Worm (Caenorhabditis elegans): ENCODE data around the gene set-17.

Gene set-17

ce11 chrII:8926451-8926850 lies 13.8 kb downstream of the set-17 start, which contains the start of gene B0457.2:
Gene B0457.2 (minus strand): TSS chrII:8926551.
- TF ChIP-seq ref-2 (tag; optimal IDR thresholded peaks at IDR 0.05): no peak
- no peak for TF ChIP-seq elt-4 (tag; optimal IDR thresholded peaks at IDR 0.05)
- TF ChIP-seq ceh-9 (tag; optimal IDR thresholded peaks at IDR 0.05): no peak
- no peak for TF ChIP-seq fkh-6 (tag; optimal IDR thresholded peaks at IDR 0.05)

- TF ChIP-seq ceh-18 (tag; optimal IDR thresholded peaks at IDR 0.05) (no peak), unc-3 (GFP tag; conservative IDR thresholded peaks at IDR 0.05) (no peak), unc-3 (tag; optimal IDR thresholded peaks at IDR 0.05) (no peak), sox-4 (tag; optimal IDR thresholded peaks at IDR 0.05) (no peak), hlh-15 (tag; optimal IDR thresholded peaks at IDR 0.05) (no peak), npax-4 (tag; optimal IDR thresholded peaks at IDR 0.05) (no peak), F13H6.1 (tag; optimal IDR thresholded peaks at IDR 0.05) (no peak), ceh-30 (tag; optimal IDR thresholded peaks at IDR 0.05) (no peak), elt-2 (tag; optimal IDR thresholded peaks at IDR 0.05) (no peak), pqm-1 (tag; optimal IDR thresholded peaks at IDR 0.05) (no peak), C38D4.7 (GFP tag; optimal IDR thresholded peaks at IDR 0.05) (no peak), ets-4 (tag; optimal IDR thresholded peaks at IDR 0.05) (no peak), ceh-24 (tag; optimal IDR thresholded peaks at IDR 0.05) (no peak)
These were observed 17.1 kb downstream of the set-17 start for ce11 chrII:8923187-8923586.

DNA sequence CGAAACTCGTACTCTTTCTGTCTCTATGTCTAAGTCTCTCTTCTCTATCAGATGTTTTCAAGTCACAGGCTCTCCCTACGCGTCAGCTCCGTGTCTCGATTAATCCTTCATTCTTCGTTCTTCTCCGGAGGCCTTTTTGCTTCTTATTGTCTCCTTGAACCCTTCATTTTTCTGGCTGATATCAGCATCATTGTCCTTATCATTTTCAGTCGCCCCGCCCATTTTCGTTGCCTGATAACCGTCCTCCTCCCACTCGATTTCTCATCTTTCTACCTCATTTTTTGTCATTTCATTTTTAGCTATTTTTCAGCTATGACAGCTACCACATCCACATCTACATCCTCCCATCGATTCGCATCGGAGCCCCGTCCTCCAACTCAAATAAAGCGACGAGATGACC lies 18.1 kb downstream of the set-17 start, which contains the start of gene B0457.6:
TSS of gene B0457.6 (plus strand) at position 284 of the 400 bp plus-strand sequence.
- TF ChIP-seq elt-2 (tag; optimal IDR thresholded peaks at IDR 0.05): peak; percentile 57
- no peak for TF ChIP-seq ceh-22 (tag; optimal IDR thresholded peaks at IDR 0.05)

DNA sequence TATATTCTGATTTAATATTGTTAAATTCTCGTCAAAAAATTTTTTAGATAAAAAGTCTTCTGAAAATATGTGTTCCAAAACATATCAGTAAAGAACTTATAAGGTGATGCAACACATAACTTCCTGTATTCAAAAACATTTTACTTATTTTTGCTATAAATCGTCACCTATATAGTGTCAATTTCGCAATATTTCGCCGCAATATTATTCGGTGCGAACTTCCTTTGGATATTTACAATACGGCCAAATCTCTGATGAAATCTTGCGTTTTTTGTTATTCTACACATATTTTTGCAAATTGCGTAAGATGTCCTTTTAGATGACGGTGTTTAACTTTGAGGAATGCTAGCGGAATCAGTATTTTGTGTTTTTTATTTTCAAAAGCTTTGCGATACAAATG lies 18.8 kb downstream of the set-17 start:
- no peak for TF ChIP-seq pha-4 (tag; optimal IDR thresholded peaks at IDR 0.05)

- TF ChIP-seq unc-42 (tag; optimal IDR thresholded peaks at IDR 0.05): peak; percentile 57
- TF ChIP-seq pat-9 (tag; optimal IDR thresholded peaks at IDR 0.05): no peak
These were observed 19.3 kb downstream of the set-17 start for ce11 chrII:8920955-8921354.

DNA sequence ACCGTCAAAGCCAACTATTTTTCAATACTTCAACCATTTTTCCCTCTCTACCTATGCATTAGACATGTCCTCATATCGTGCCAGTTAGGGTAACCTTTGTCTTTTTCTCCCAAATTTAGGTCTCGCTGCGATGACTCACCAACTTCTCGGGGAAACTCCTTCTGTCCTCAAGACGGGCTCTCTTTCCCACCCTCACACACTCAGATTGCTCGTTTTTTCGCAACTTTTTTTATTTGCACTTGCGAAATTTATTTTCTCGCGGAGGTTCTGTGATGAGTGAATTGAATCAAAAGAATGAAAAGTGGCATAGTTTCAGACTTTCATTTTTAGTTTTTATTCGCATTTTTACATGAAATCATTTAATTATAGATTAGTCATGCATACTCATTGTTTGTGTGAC lies 20.0 kb downstream of the set-17 start:
- no peak for TF ChIP-seq ceh-18 (tag; optimal IDR thresholded peaks at IDR 0.05)
- TF ChIP-seq ceh-22 (tag; optimal IDR thresholded peaks at IDR 0.05): no peak

ce11 chrII:8917339-8917738 lies 22.9 kb downstream of the set-17 start:
- TF ChIP-seq fkh-10 (GFP tag; optimal IDR thresholded peaks at IDR 0.05): no peak

- TF ChIP-seq nhr-11 (tag; optimal IDR thresholded peaks at IDR 0.05) (no peak), K09A11.1 (tag; optimal IDR thresholded peaks at IDR 0.05; ENCODE audit: insufficient read depth) (no peak), lim-6 (tag; optimal IDR thresholded peaks at IDR 0.05) (no peak), fax-1 (tag; optimal IDR thresholded peaks at IDR 0.05) (no peak), lin-11 (tag; optimal IDR thresholded peaks at IDR 0.05) (no peak), mec-3 (tag; optimal IDR thresholded peaks at IDR 0.05; ENCODE audit: borderline replicate concordance) (no peak), ceh-22 (tag; optimal IDR thresholded peaks at IDR 0.05) (no peak), tbx-7 (tag; optimal IDR thresholded peaks at IDR 0.05) (no peak), nhr-232 (tag; optimal IDR thresholded peaks at IDR 0.05) (no peak), elt-2 (tag; optimal IDR thresholded peaks at IDR 0.05) (no peak), elt-4 (tag; optimal IDR thresholded peaks at IDR 0.05) (no peak), C08G9.2 (tag; optimal IDR thresholded peaks at IDR 0.05) (no peak), ahr-1 (tag; optimal IDR thresholded peaks at IDR 0.05) (no peak), pqm-1 (tag; optimal IDR thresholded peaks at IDR 0.05) (no peak), syd-9 (tag; optimal IDR thresholded peaks at IDR 0.05) (no peak), F13H6.1 (tag; optimal IDR thresholded peaks at IDR 0.05) (no peak), ref-2 (tag; optimal IDR thresholded peaks at IDR 0.05) (no peak), zip-5 (tag; optimal IDR thresholded peaks at IDR 0.05) (no peak)
These were observed 23.6 kb downstream of the set-17 start for ce11 chrII:8916656-8917055.

Data from whole organism, late embryonic.